Worm (Caenorhabditis elegans): ENCODE results near the gene C27B7.7.

Gene C27B7.7

DNA sequence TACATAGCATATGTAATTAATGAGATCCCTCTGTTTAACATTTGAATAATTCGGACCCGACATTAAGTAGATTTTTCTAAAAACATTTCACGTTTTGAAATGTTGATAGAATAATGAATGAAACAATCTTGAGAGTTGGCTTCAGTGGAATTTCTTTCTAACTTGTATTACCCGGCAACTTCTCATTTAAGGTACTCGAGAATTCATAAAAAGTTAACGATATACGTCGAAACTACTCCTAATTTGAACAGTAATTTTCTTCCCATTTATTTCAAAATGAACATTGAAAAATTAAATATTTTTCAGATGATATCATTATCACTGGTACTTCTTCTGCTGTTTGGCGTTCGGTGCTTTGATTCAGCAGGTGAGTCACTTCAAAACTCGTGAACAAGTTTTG, at the start of gene C27B7.7:
Gene C27B7.7 (plus strand): TSS at position 301 of the 400 bp plus-strand sequence.
- TF ChIP-seq ref-1 (GFP tag; conservative IDR thresholded peaks at IDR 0.05) (no peak), tab-1 (GFP tag; IDR thresholded peaks at IDR 0.05) (no peak), flt-1 (GFP tag; IDR thresholded peaks at IDR 0.05) (no peak), med-1 (GFP tag; optimal IDR thresholded peaks at IDR 0.05; ENCODE audit: insufficient read depth) (no peak), klf-2 (GFP tag; conservative IDR thresholded peaks at IDR 0.05) (no peak), cog-1 (tag; optimal IDR thresholded peaks at IDR 0.05) (no peak)

DNA sequence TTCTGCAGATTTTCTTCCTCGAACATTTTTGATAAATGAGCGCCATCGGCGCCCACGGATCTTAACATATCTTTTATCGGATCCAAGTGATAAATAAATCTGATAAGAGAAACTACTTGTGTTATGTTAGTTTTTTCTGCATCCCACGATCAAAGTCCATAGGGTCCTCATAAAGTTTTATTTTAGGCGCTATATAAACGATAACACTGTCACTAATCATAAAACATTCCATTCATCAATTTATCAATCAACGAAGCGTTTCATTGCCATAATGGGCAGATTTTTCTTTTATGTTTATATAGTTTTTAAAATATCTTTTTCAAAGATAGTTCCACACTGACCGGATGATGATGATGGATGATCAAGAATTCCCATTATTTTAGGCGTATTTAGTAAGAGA, 42.2 kb upstream of the C27B7.7 start:
- TF ChIP-seq ztf-23 (GFP tag; IDR thresholded peaks at IDR 0.05) (no peak), ref-1 (GFP tag; conservative IDR thresholded peaks at IDR 0.05) (no peak), tab-1 (GFP tag; IDR thresholded peaks at IDR 0.05) (no peak), med-1 (GFP tag; optimal IDR thresholded peaks at IDR 0.05; ENCODE audit: insufficient read depth) (no peak), cog-1 (tag; optimal IDR thresholded peaks at IDR 0.05) (no peak)

- TF ChIP-seq ztf-29 (GFP tag; IDR thresholded peaks at IDR 0.05) (no peak), med-1 (GFP tag; optimal IDR thresholded peaks at IDR 0.05; ENCODE audit: insufficient read depth) (no peak), klf-2 (GFP tag; conservative IDR thresholded peaks at IDR 0.05) (no peak), ztf-23 (GFP tag; IDR thresholded peaks at IDR 0.05) (no peak), ref-1 (GFP tag; conservative IDR thresholded peaks at IDR 0.05) (no peak), flt-1 (GFP tag; IDR thresholded peaks at IDR 0.05) (no peak), tab-1 (GFP tag; IDR thresholded peaks at IDR 0.05) (no peak)
These were observed 41.5 kb upstream of the C27B7.7 start, which contains the start of gene C09G9.1 for ce11 chrIV:8865343-8865742. Gene C09G9.1 (minus strand): TSS chrIV:8865485.

DNA sequence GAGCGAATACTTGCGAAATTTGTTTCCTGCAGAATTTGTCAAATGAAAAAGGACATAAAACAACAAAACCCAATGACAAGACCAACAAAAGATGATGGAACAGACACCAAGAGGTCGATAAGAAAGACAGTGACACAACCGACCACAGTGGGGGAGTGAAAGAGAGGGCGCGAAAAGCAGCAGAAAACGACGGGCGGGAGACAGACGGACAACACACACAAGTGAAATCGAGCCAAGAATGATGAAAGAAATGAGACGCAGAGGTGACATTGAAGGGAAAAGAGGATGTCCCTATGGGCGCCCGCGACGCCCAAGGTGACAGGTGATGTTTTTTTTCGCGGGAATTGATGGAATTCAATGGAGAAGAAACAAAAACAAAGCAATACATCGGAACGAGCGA, 40.8 kb upstream of the C27B7.7 start:
- no peak for TF ChIP-seq cog-1 (tag; optimal IDR thresholded peaks at IDR 0.05)
- no peak for TF ChIP-seq flt-1 (GFP tag; IDR thresholded peaks at IDR 0.05)
- no peak for TF ChIP-seq klf-2 (GFP tag; conservative IDR thresholded peaks at IDR 0.05)
- TF ChIP-seq ztf-23 (GFP tag; IDR thresholded peaks at IDR 0.05): no peak
- TF ChIP-seq med-1 (GFP tag; optimal IDR thresholded peaks at IDR 0.05; ENCODE audit: insufficient read depth): no peak
- TF ChIP-seq ref-1 (GFP tag; conservative IDR thresholded peaks at IDR 0.05): no peak
- no peak for TF ChIP-seq ztf-29 (GFP tag; IDR thresholded peaks at IDR 0.05)

DNA sequence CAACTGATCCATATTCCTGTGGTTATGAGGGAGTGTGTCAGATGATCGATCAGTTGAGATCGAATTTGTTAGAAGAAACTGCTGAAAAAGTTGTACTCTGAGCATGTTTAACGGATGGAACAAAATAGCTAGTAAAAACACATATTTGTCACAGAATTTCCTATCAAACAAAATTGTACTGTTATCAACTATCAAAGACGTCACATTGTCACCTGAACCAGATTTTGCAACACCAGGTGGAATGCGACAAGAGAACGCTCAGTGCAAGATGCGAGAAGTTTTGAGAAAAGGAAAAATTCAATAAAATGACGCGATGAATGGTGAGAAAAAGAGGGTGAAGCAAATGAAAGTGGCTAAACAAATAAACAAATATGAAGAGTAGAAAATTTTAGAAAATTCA, 39.3 kb upstream of the C27B7.7 start:
- TF ChIP-seq ztf-29 (GFP tag; IDR thresholded peaks at IDR 0.05) (no peak), flt-1 (GFP tag; IDR thresholded peaks at IDR 0.05) (no peak), med-1 (GFP tag; optimal IDR thresholded peaks at IDR 0.05; ENCODE audit: insufficient read depth) (no peak), ztf-23 (GFP tag; IDR thresholded peaks at IDR 0.05) (no peak)

DNA sequence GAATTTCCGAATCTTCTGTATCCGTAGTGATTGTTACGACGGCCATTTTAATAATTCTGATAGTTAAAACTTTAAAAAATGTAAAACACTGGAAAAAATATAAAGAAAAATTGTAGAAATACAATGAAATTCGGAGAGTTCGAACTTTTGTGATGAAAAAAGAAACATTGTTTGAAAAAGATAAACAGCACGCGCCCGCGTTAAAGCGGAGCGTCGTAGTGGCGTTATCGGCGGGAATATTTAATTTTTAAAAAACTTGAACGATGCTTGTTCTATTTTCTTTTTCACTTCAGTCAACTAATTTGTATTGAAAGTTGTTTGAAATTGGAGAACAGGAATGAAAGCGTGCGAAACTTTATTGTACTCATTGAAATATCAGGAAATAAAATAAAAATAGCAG, 37.2 kb upstream of the C27B7.7 start, which contains the start of gene npp-23:
Gene npp-23 (minus strand): TSS at position 56 of the 400 bp plus-strand sequence.
- TF ChIP-seq cog-1 (tag; optimal IDR thresholded peaks at IDR 0.05) (no peak), ztf-23 (GFP tag; IDR thresholded peaks at IDR 0.05) (no peak), flt-1 (GFP tag; IDR thresholded peaks at IDR 0.05) (no peak), tab-1 (GFP tag; IDR thresholded peaks at IDR 0.05) (no peak), ztf-29 (GFP tag; IDR thresholded peaks at IDR 0.05) (no peak), T22C8.4 (GFP tag; IDR thresholded peaks at IDR 0.05) (no peak), ref-1 (GFP tag; conservative IDR thresholded peaks at IDR 0.05) (no peak), klf-2 (GFP tag; conservative IDR thresholded peaks at IDR 0.05) (no peak), med-1 (GFP tag; optimal IDR thresholded peaks at IDR 0.05; ENCODE audit: insufficient read depth) (no peak)

ce11 chrIV:8872958-8873357, 33.9 kb upstream of the C27B7.7 start, which contains the start of gene C09G9.3:
Gene C09G9.3 (minus strand): TSS chrIV:8873058.
- TF ChIP-seq T22C8.4 (GFP tag; IDR thresholded peaks at IDR 0.05) (no peak), med-1 (GFP tag; optimal IDR thresholded peaks at IDR 0.05; ENCODE audit: insufficient read depth) (no peak), flt-1 (GFP tag; IDR thresholded peaks at IDR 0.05) (no peak), tab-1 (GFP tag; IDR thresholded peaks at IDR 0.05) (no peak), klf-2 (GFP tag; conservative IDR thresholded peaks at IDR 0.05) (no peak), ref-1 (GFP tag; conservative IDR thresholded peaks at IDR 0.05) (no peak), ztf-23 (GFP tag; IDR thresholded peaks at IDR 0.05) (no peak), ztf-29 (GFP tag; IDR thresholded peaks at IDR 0.05) (no peak)

DNA sequence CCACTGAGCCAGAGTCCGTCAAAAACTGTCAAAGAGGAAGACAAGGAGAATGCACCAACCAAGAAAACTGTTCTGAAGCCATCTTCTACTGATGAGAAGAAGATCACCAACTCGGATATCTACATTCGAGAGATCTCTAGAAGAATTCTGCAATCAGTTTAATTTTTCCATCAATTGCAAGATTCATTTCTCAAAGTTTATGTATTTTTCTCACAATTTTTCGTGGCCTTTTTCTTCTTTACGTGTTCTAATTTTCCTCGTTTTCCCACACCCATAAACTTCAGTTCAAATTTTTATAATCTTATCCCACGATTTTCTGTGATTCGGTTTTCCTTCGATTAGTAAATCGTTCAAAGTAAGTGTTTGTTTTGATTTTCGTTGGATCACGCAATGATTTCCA, 33.0 kb upstream of the C27B7.7 start, which contains the start of gene hdl-2:
Gene hdl-2 (plus strand): TSS at position 301 of the 400 bp plus-strand sequence.
- TF ChIP-seq klf-2 (GFP tag; conservative IDR thresholded peaks at IDR 0.05) (no peak), ref-1 (GFP tag; conservative IDR thresholded peaks at IDR 0.05) (no peak)

DNA sequence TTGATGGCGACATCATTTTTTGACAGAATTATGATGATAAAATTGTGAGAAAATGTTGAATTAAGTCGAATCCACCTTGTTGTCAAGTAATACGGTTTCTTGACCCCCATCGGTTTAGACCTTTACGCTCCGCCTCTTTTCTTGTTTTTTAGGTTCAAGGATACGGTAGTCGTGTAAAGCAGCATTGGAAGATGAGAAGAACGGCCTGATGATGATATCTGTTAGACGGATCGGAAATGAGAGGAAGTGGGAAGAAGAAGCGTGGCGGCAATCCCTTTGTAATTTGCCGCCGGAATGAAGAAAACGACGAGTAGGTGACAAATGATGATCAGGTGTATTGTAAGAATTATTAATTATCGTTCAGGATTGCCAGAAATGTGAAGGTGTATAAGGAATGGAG, 27.0 kb upstream of the C27B7.7 start, which contains the start of gene npax-4:
Gene npax-4 (minus strand): TSS at position 101 of the 400 bp plus-strand sequence.
- no peak for TF ChIP-seq cog-1 (tag; optimal IDR thresholded peaks at IDR 0.05)
- no peak for TF ChIP-seq klf-2 (GFP tag; conservative IDR thresholded peaks at IDR 0.05)
- no peak for TF ChIP-seq med-1 (GFP tag; optimal IDR thresholded peaks at IDR 0.05; ENCODE audit: insufficient read depth)
- TF ChIP-seq ztf-29 (GFP tag; IDR thresholded peaks at IDR 0.05): no peak
- no peak for TF ChIP-seq ref-1 (GFP tag; conservative IDR thresholded peaks at IDR 0.05)
- TF ChIP-seq tab-1 (GFP tag; IDR thresholded peaks at IDR 0.05): no peak
- no peak for TF ChIP-seq T22C8.4 (GFP tag; IDR thresholded peaks at IDR 0.05)
- no peak for TF ChIP-seq ztf-23 (GFP tag; IDR thresholded peaks at IDR 0.05)
- no peak for TF ChIP-seq flt-1 (GFP tag; IDR thresholded peaks at IDR 0.05)

DNA sequence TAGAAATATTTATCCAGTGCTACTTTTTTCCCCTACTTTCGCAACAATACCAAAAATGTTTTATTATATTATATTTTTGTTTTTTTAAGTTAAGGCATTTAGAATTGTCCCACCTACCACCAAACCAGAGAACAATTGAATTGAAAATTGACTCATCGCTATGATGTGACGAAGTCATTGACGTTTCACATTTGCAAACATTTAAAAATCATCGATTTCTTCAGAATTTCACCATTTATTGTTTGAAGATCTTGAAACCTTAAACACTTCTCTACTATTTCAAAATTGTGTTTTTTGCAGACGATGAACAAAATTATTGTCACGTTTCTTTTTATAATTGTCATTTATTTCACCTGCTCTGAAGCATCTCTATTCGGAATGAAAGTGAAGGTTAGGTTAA, 25.7 kb upstream of the C27B7.7 start, which contains the start of gene C09G9.8:
Gene C09G9.8 (plus strand): TSS at position 301 of the 400 bp plus-strand sequence.
- TF ChIP-seq flt-1 (GFP tag; IDR thresholded peaks at IDR 0.05) (no peak), tab-1 (GFP tag; IDR thresholded peaks at IDR 0.05) (no peak), klf-2 (GFP tag; conservative IDR thresholded peaks at IDR 0.05) (no peak), ref-1 (GFP tag; conservative IDR thresholded peaks at IDR 0.05) (no peak), ztf-29 (GFP tag; IDR thresholded peaks at IDR 0.05) (no peak), ztf-23 (GFP tag; IDR thresholded peaks at IDR 0.05) (no peak), med-1 (GFP tag; optimal IDR thresholded peaks at IDR 0.05; ENCODE audit: insufficient read depth) (no peak), T22C8.4 (GFP tag; IDR thresholded peaks at IDR 0.05) (no peak), cog-1 (tag; optimal IDR thresholded peaks at IDR 0.05) (no peak)

All from whole organism, midembryonic.